Fruit fly (Drosophila melanogaster) whole organism, embryonic: ENCODE measurements around the gene CG3703.
A peak's percentile ranks its signal among the peaks of the same experiment; 100 is the strongest.

Experiments
- Adf1 ChIP-seq: fragments of 200-800 bp; sonication (Bioruptor generic); IDR thresholded peaks from 2 replicates; pipeline ENCODE4 v1.3.6; 2022; ENCODE audit warnings: missing biosample characterization, missing genetic modification characterization
- Aef1 ChIP-seq: fragments of 200-800 bp; sonication (Bioruptor generic); IDR thresholded peaks from 3 replicates; pipeline ENCODE4 v1.3.6; 2022; ENCODE audit warnings: missing biosample characterization, missing genetic modification characterization
- CG10543 ChIP-seq: fragments of 200-800 bp; sonication (Bioruptor generic); optimal IDR thresholded peaks from 3 replicates; lab custom pipeline; 2017; ENCODE audit warnings: missing biosample characterization, mild to moderate bottlenecking, missing genetic modification characterization, moderate library complexity
- CG11093 ChIP-seq: fragments of 200-800 bp; sonication (Bioruptor generic); IDR thresholded peaks from 3 replicates; pipeline ENCODE4 v1.3.6; 2022; ENCODE audit warnings: missing biosample characterization, missing genetic modification characterization
- CG12659 ChIP-seq: fragments of 200-800 bp; sonication (Bioruptor generic); optimal IDR thresholded peaks from 3 replicates; lab custom pipeline; 2017; ENCODE audit warnings: mild to moderate bottlenecking, missing biosample characterization, missing genetic modification reagents, missing genetic modification characterization
- CG13424 ChIP-seq: fragments of 200-800 bp; sonication (Bioruptor generic); optimal IDR thresholded peaks from 2 replicates; lab custom pipeline; 2019; ENCODE audit warnings: missing biosample characterization, mild to moderate bottlenecking, missing genetic modification characterization, moderate library complexity
- CG18599 ChIP-seq: fragments of 200-800 bp; sonication (Bioruptor generic); optimal IDR thresholded peaks from 3 replicates; lab custom pipeline; 2017; ENCODE audit warnings: missing biosample characterization, missing genetic modification characterization, mild to moderate bottlenecking, moderate library complexity, missing genetic modification reagents
- CG2678 ChIP-seq: fragments of 200-800 bp; sonication (Bioruptor generic); optimal IDR thresholded peaks from 3 replicates; lab custom pipeline; 2019; ENCODE audit warnings: missing biosample characterization, mild to moderate bottlenecking, missing genetic modification characterization, moderate library complexity
- CG2712 ChIP-seq: fragments of 200-800 bp; optimal IDR thresholded peaks from 3 replicates; lab custom pipeline; 2019; ENCODE audit warnings: missing biosample characterization, mild to moderate bottlenecking, missing genetic modification characterization, moderate library complexity
- CG3065 ChIP-seq: fragments of 200-800 bp; sonication (Bioruptor generic); optimal IDR thresholded peaks from 2 replicates; lab custom pipeline; 2016; ENCODE audit warnings: missing biosample characterization, missing genetic modification characterization
- CG34376 ChIP-seq: fragments of 200-800 bp; sonication (Bioruptor generic); optimal IDR thresholded peaks from 2 replicates; lab custom pipeline; 2018; ENCODE audit warnings: missing biosample characterization, mild to moderate bottlenecking, missing genetic modification characterization
- CG4617 ChIP-seq: fragments of 200-800 bp; sonication (Bioruptor generic); optimal IDR thresholded peaks from 3 replicates; lab custom pipeline; 2016; ENCODE audit warnings: missing biosample characterization, missing genetic modification characterization, borderline replicate concordance
- CG7786 ChIP-seq: fragments of 200-800 bp; sonication (Bioruptor generic); optimal IDR thresholded peaks from 2 replicates; lab custom pipeline; 2016; ENCODE audit warnings: missing biosample characterization, missing genetic modification characterization
- CG7839 ChIP-seq: fragments of 200-800 bp; sonication (Bioruptor generic); optimal IDR thresholded peaks from 3 replicates; lab custom pipeline; 2018; ENCODE audit warnings: missing biosample characterization, mild to moderate bottlenecking, missing genetic modification characterization, moderate library complexity
- CG7928 ChIP-seq: fragments of 200-800 bp; sonication (Bioruptor generic); optimal IDR thresholded peaks from 2 replicates; lab custom pipeline; 2017; ENCODE audit warnings: missing biosample characterization, mild to moderate bottlenecking, missing genetic modification characterization
- CG7987 ChIP-seq: fragments of 200-800 bp; sonication (Bioruptor generic); optimal IDR thresholded peaks from 2 replicates; lab custom pipeline; 2018; ENCODE audit warnings: missing biosample characterization, mild to moderate bottlenecking, missing genetic modification characterization, moderate library complexity
- CG9817 ChIP-seq: fragments of 200-800 bp; sonication (Bioruptor generic); optimal IDR thresholded peaks from 2 replicates; lab custom pipeline; 2018; ENCODE audit warnings: missing biosample characterization, mild to moderate bottlenecking, missing genetic modification characterization, moderate library complexity
- Deaf1 ChIP-seq: fragments of 200-800 bp; optimal IDR thresholded peaks from 3 replicates; lab custom pipeline; 2019; ENCODE audit warnings: missing biosample characterization, mild to moderate bottlenecking, missing genetic modification characterization, moderate library complexity
- Dp ChIP-seq: fragments of 200-800 bp; sonication (Bioruptor generic); optimal IDR thresholded peaks from 2 replicates; lab custom pipeline; 2018; ENCODE audit warnings: missing biosample characterization, mild to moderate bottlenecking, missing genetic modification characterization, moderate library complexity
- E2f2 ChIP-seq: fragments of 200-800 bp; sonication (Bioruptor generic); IDR thresholded peaks from 2 replicates; pipeline ENCODE4 v1.3.6; 2022; ENCODE audit warnings: missing biosample characterization, missing genetic modification characterization
- ERR ChIP-seq: fragments of 200-800 bp; sonication (Bioruptor generic); optimal IDR thresholded peaks from 2 replicates; lab custom pipeline; 2016; ENCODE audit warnings: missing biosample characterization, missing genetic modification characterization
- GATAe ChIP-seq: fragments of 200-800 bp; sonication (Bioruptor generic); conservative IDR thresholded peaks from 2 replicates; pipeline ENCODE4 v1.3.6; 2022; ENCODE audit warnings: missing biosample characterization, missing genetic modification characterization
- Hey ChIP-seq: fragments of 200-800 bp; sonication (Bioruptor generic); optimal IDR thresholded peaks from 3 replicates; lab custom pipeline; 2018; ENCODE audit warnings: missing biosample characterization, mild to moderate bottlenecking, missing genetic modification characterization
- Hr78 ChIP-seq, 2 experiments: fragments of 200-800 bp in 1 of 2; fragments of >200 bp in 1 of 2; sonication (Bioruptor generic) in 1 of 2; optimal IDR thresholded peaks; 2 replicates each; lab custom pipeline; 2017 to 2019; ENCODE audit warnings: missing biosample characterization in 2 of 2, missing genetic modification characterization in 2 of 2, mild to moderate bottlenecking in 1 of 2, moderate library complexity in 1 of 2
- Nf-YB ChIP-seq: fragments of 200-800 bp; sonication (Bioruptor generic); optimal IDR thresholded peaks from 3 replicates; lab custom pipeline; 2019; ENCODE audit warnings: missing biosample characterization, mild to moderate bottlenecking, missing genetic modification characterization, moderate library complexity
- Nf-YC ChIP-seq: fragments of 200-800 bp; optimal IDR thresholded peaks from 3 replicates; lab custom pipeline; 2019; ENCODE audit warnings: missing biosample characterization, mild to moderate bottlenecking, missing genetic modification characterization, moderate library complexity
- abd-A ChIP-seq: fragments of 200-800 bp; sonication (Bioruptor generic); optimal IDR thresholded peaks from 3 replicates; lab custom pipeline; 2019; ENCODE audit warnings: missing biosample characterization, mild to moderate bottlenecking, missing genetic modification characterization, moderate library complexity
- bigmax ChIP-seq: fragments of 200-800 bp; sonication (Bioruptor generic); optimal IDR thresholded peaks from 2 replicates; lab custom pipeline; 2018; ENCODE audit warnings: missing biosample characterization, mild to moderate bottlenecking, missing genetic modification characterization
- cato ChIP-seq: fragments of 200-800 bp; sonication (Bioruptor generic); optimal IDR thresholded peaks from 2 replicates; lab custom pipeline; 2016; ENCODE audit warnings: missing biosample characterization, missing genetic modification characterization, borderline replicate concordance
- chinmo ChIP-seq: fragments of 200-800 bp; sonication (Bioruptor generic); IDR thresholded peaks from 4 replicates; pipeline ENCODE4 v1.3.6; 2022; ENCODE audit warnings: missing biosample characterization, missing genetic modification characterization; ENCODE audit not compliant: partially characterized antibody
- cwo ChIP-seq: fragments of 200-800 bp; sonication (Bioruptor generic); optimal IDR thresholded peaks from 3 replicates; lab custom pipeline; 2017; ENCODE audit warnings: missing biosample characterization, missing genetic modification characterization, mild to moderate bottlenecking, moderate library complexity, missing genetic modification reagents
- exex ChIP-seq: fragments of 200-800 bp; sonication (Bioruptor generic); optimal IDR thresholded peaks from 4 replicates; lab custom pipeline; 2018; ENCODE audit warnings: missing biosample characterization, mild to moderate bottlenecking, missing genetic modification characterization, moderate library complexity
- fd3F ChIP-seq: fragments of 200-800 bp; sonication (Bioruptor generic); optimal IDR thresholded peaks from 2 replicates; lab custom pipeline; 2018; ENCODE audit warnings: missing biosample characterization, mild to moderate bottlenecking, missing genetic modification characterization, moderate library complexity
- grau ChIP-seq: fragments of 200-800 bp; optimal IDR thresholded peaks from 3 replicates; lab custom pipeline; 2019; ENCODE audit warnings: missing biosample characterization, mild to moderate bottlenecking, missing genetic modification characterization, moderate library complexity
- grn ChIP-seq: fragments of 200-800 bp; sonication (Bioruptor generic); optimal IDR thresholded peaks from 3 replicates; lab custom pipeline; 2017; ENCODE audit warnings: missing biosample characterization, missing genetic modification characterization
- knrl ChIP-seq: fragments of 200-800 bp; sonication (Bioruptor generic); IDR thresholded peaks from 3 replicates; pipeline ENCODE4 v1.3.6; 2022; ENCODE audit warnings: missing biosample characterization, missing genetic modification characterization; ENCODE audit not compliant: partially characterized antibody
- mirr ChIP-seq: fragments of 200-800 bp; sonication (Bioruptor generic); optimal IDR thresholded peaks from 3 replicates; lab custom pipeline; 2018; ENCODE audit warnings: missing biosample characterization, mild to moderate bottlenecking, missing genetic modification characterization
- pnt ChIP-seq: fragments of 200-800 bp; sonication (Bioruptor generic); optimal IDR thresholded peaks from 3 replicates; lab custom pipeline; 2016; ENCODE audit warnings: missing biosample characterization, missing genetic modification characterization
- run ChIP-seq: fragments of 200-800 bp; sonication (Bioruptor generic); optimal IDR thresholded peaks from 3 replicates; lab custom pipeline; 2018; ENCODE audit warnings: missing biosample characterization, mild to moderate bottlenecking, missing genetic modification characterization
- sd ChIP-seq: fragments of 200-800 bp; sonication (Bioruptor generic); optimal IDR thresholded peaks from 3 replicates; lab custom pipeline; 2018; ENCODE audit warnings: missing biosample characterization, mild to moderate bottlenecking, missing genetic modification characterization, moderate library complexity
- slbo ChIP-seq: fragments of 200-800 bp; sonication (Bioruptor generic); IDR thresholded peaks from 2 replicates; pipeline ENCODE4 v1.3.6; 2022; ENCODE audit warnings: missing biosample characterization, missing genetic modification characterization
- sug ChIP-seq: fragments of 200-800 bp; optimal IDR thresholded peaks from 2 replicates; lab custom pipeline; 2019; ENCODE audit warnings: missing biosample characterization, mild to moderate bottlenecking, missing genetic modification characterization, moderate library complexity
- vnd ChIP-seq: fragments of 200-800 bp; sonication (Bioruptor generic); IDR thresholded peaks from 3 replicates; pipeline ENCODE4 v1.3.6; 2022; ENCODE audit warnings: missing biosample characterization, missing genetic modification characterization; ENCODE audit not compliant: partially characterized antibody
- z ChIP-seq: fragments of 200-800 bp; sonication (Bioruptor generic); IDR thresholded peaks from 3 replicates; pipeline ENCODE4 v1.3.6; 2022; ENCODE audit warnings: missing biosample characterization, missing genetic modification characterization

The CG3703 gene

dm6 chrX:947450-948284 is 2.1 kb upstream of the CG3703 start, which contains the start of gene CG3699 (continued):
- TF ChIP-seq grn (peak; percentile 8), CG7928 (no peak)

- TF ChIP-seq sug (tag; lab: Kevin White, UChicago), result peak; percentile 96
- TF ChIP-seq cato (GFP tag; lab: Kevin White, UChicago), result no peak
- TF ChIP-seq Adf1 (GFP tag; lab: Robert Waterston, UW), result peak; percentile 31; the same call in 1 of the 2 replicates
- TF ChIP-seq fd3F (GFP tag; lab: Kevin White, UChicago), result no peak
- TF ChIP-seq Deaf1, result peak; percentile 9
- TF ChIP-seq sd (tag; lab: Kevin White, UChicago), result peak; percentile 84
- peak; percentile 87 for TF ChIP-seq GATAe (GFP tag; lab: Robert Waterston, UW)
- TF ChIP-seq run (tag; lab: Kevin White, UChicago), result peak; percentile 12
- peak; percentile 98 for TF ChIP-seq grn
- TF ChIP-seq CG3065 (GFP tag; lab: Kevin White, UChicago), result no peak
- TF ChIP-seq vnd, result 0 out of 3 replicates have a peak, but pooled peaks have one; percentile 41
- peak; percentile 15 for TF ChIP-seq abd-A (tag; lab: Kevin White, UChicago)
- 0 out of 4 replicates have a peak, but pooled peaks have one; percentile 45 for TF ChIP-seq chinmo
- peak; percentile 51 for TF ChIP-seq CG34376 (GFP tag; lab: Kevin White, UChicago)
- no peak for TF ChIP-seq CG9817 (tag; lab: Kevin White, UChicago)
- peak; percentile 48 for TF ChIP-seq cwo (GFP tag; lab: Kevin White, UChicago)
- no peak for TF ChIP-seq CG7839 (tag; lab: Kevin White, UChicago)
- no peak for TF ChIP-seq E2f2 (GFP tag; lab: Robert Waterston, UW)
- TF ChIP-seq Hr78 (GFP tag; optimal IDR thresholded peaks at IDR 0.05; lab: Kevin White, UChicago), result peak in 1 of 2 experiments; percentile 57
- TF ChIP-seq CG10543 (GFP tag; lab: Kevin White, UChicago), result peak; percentile 36
- peak; percentile 48 for TF ChIP-seq CG18599 (GFP tag; lab: Kevin White, UChicago)
- peak; percentile 74 for TF ChIP-seq exex (tag; lab: Kevin White, UChicago)
- TF ChIP-seq CG13424 (tag; lab: Kevin White, UChicago), result no peak
- TF ChIP-seq CG7987 (GFP tag; lab: Kevin White, UChicago), result peak; percentile 82
- TF ChIP-seq Nf-YC (tag; lab: Kevin White, UChicago), result no peak
- TF ChIP-seq Nf-YB (GFP tag; lab: Kevin White, UChicago), result no peak
- TF ChIP-seq pnt (GFP tag; lab: Kevin White, UChicago), result no peak
- TF ChIP-seq mirr (GFP tag; lab: Kevin White, UChicago), result peak; percentile 64
- no peak for TF ChIP-seq bigmax
- TF ChIP-seq z (GFP tag; lab: Robert Waterston, UW), result 0 out of 3 replicates have a peak, but pooled peaks have one; percentile 19
- TF ChIP-seq ERR, result peak; percentile 68
- TF ChIP-seq, all 482 proteins: peak for 20
Measured at dm6 chrX:946162-946561, 589 bp upstream of the CG3703 start.

- TF ChIP-seq CG4617 (GFP tag; lab: Kevin White, UChicago), result no peak
- TF ChIP-seq Dp, result peak; percentile 75
- peak; percentile 16; the same call in 1 of the 2 replicates for TF ChIP-seq slbo (GFP tag; lab: Robert Waterston, UW)
- TF ChIP-seq Aef1 (GFP tag; lab: Robert Waterston, UW), result no peak
- no peak for TF ChIP-seq Hey (tag; lab: Kevin White, UChicago)
- TF ChIP-seq grau, result peak; percentile 11
- no peak for TF ChIP-seq CG34376 (GFP tag; lab: Kevin White, UChicago)
- no peak for TF ChIP-seq CG7786 (GFP tag; lab: Kevin White, UChicago)
- peak; percentile 56 for TF ChIP-seq knrl (GFP tag; lab: Robert Waterston, UW)
- peak; percentile 37 for TF ChIP-seq CG12659 (GFP tag; lab: Kevin White, UChicago)
- no peak for TF ChIP-seq CG11093 (GFP tag; lab: Robert Waterston, UW)
- TF ChIP-seq CG2678 (tag; lab: Kevin White, UChicago), result no peak
- peak; percentile 7 for TF ChIP-seq CG2712 (tag; lab: Kevin White, UChicago)
Measured at dm6 chrX:940580-941184, 4.9 kb downstream of the CG3703 start, which contains the start of the genes CG3704 and mus81. CG3704 (minus strand) TSS chrX:940805. mus81 (plus strand) TSS chrX:941075.
